Worm (Caenorhabditis elegans) whole organism, late embryonic: Measurements from ENCODE around the gene R07B7.6.

Experiments used
- F13H6.1 ChIP-seq: sonication (generic microtip); optimal IDR thresholded peaks from 2 replicates; lab custom pipeline; 2016; ENCODE audit warnings: missing genetic modification characterization, missing compliant biosample characterization
- T23F11.4 ChIP-seq: fragments of 200-800 bp; sonication (Bioruptor generic); optimal IDR thresholded peaks from 2 replicates; lab custom pipeline; 2018; ENCODE audit warnings: mild to moderate bottlenecking, missing genetic modification characterization, missing compliant biosample characterization
- ahr-1 ChIP-seq: sonication (generic microtip); optimal IDR thresholded peaks from 2 replicates; lab custom pipeline; 2016; ENCODE audit warnings: missing genetic modification characterization, missing compliant biosample characterization
- ceh-18 ChIP-seq: sonication (generic microtip); optimal IDR thresholded peaks from 2 replicates; lab custom pipeline; 2016; ENCODE audit warnings: missing genetic modification characterization, missing compliant biosample characterization
- ceh-19 ChIP-seq: fragments of 200-800 bp; sonication (Bioruptor generic); optimal IDR thresholded peaks from 2 replicates; lab custom pipeline; 2018; ENCODE audit warnings: mild to moderate bottlenecking, missing genetic modification characterization, missing compliant biosample characterization
- ceh-2 ChIP-seq: sonication (generic microtip); optimal IDR thresholded peaks from 2 replicates; lab custom pipeline; 2016; ENCODE audit warnings: missing genotype, missing genetic modification characterization, missing compliant biosample characterization
- ceh-24 ChIP-seq: sonication (generic microtip); optimal IDR thresholded peaks from 2 replicates; lab custom pipeline; 2016; ENCODE audit warnings: mild to moderate bottlenecking, missing genetic modification characterization, missing compliant biosample characterization
- ceh-30 ChIP-seq: fragments of 150-350 bp; optimal IDR thresholded peaks from 2 replicates; lab custom pipeline; 2014; ENCODE audit warnings: missing biosample characterization, missing genetic modification characterization
- ceh-31 ChIP-seq: sonication (generic microtip); optimal IDR thresholded peaks from 2 replicates; lab custom pipeline; 2016; ENCODE audit warnings: missing genetic modification characterization, missing compliant biosample characterization
- ceh-48 ChIP-seq: sonication (generic microtip); optimal IDR thresholded peaks from 2 replicates; lab custom pipeline; 2016; ENCODE audit warnings: missing genetic modification characterization, inconsistent platforms, missing compliant biosample characterization
- ceh-9 ChIP-seq: sonication (generic microtip); optimal IDR thresholded peaks from 2 replicates; lab custom pipeline; 2016; ENCODE audit warnings: mild to moderate bottlenecking, missing genetic modification characterization, inconsistent platforms, missing compliant biosample characterization
- dmd-4 ChIP-seq: sonication (generic microtip); optimal IDR thresholded peaks from 2 replicates; lab custom pipeline; 2016; ENCODE audit warnings: borderline replicate concordance, missing genetic modification characterization, missing compliant biosample characterization
- dve-1 ChIP-seq: sonication (generic microtip); optimal IDR thresholded peaks from 2 replicates; lab custom pipeline; 2017; ENCODE audit warnings: antibody characterized with exemption, mild to moderate bottlenecking, missing genetic modification characterization, missing compliant biosample characterization
- ets-4 ChIP-seq: sonication (generic microtip); optimal IDR thresholded peaks from 2 replicates; lab custom pipeline; 2016; ENCODE audit warnings: missing genetic modification characterization, missing compliant biosample characterization
- fkh-10 ChIP-seq: fragments of 150-350 bp; optimal IDR thresholded peaks from 2 replicates; lab custom pipeline; 2014; ENCODE audit warnings: missing biosample characterization, missing genetic modification reagents, missing genetic modification characterization
- fkh-6 ChIP-seq: sonication (generic microtip); optimal IDR thresholded peaks from 2 replicates; lab custom pipeline; 2016; ENCODE audit warnings: missing genetic modification characterization, missing compliant biosample characterization
- hlh-13 ChIP-seq: fragments of 200-800 bp; sonication (Bioruptor generic); optimal IDR thresholded peaks from 2 replicates; lab custom pipeline; 2018; ENCODE audit warnings: mild to moderate bottlenecking, missing genetic modification characterization, missing compliant biosample characterization
- hlh-6 ChIP-seq: sonication (generic microtip); optimal IDR thresholded peaks from 2 replicates; lab custom pipeline; 2016; ENCODE audit warnings: missing genotype, missing genetic modification characterization, missing compliant biosample characterization
- lin-11 ChIP-seq: fragments of 200-800 bp; sonication (Bioruptor generic); optimal IDR thresholded peaks from 2 replicates; lab custom pipeline; 2018; ENCODE audit warnings: mild to moderate bottlenecking, missing genetic modification characterization, missing compliant biosample characterization
- madf-2 ChIP-seq: sonication (generic microtip); optimal IDR thresholded peaks from 2 replicates; lab custom pipeline; 2017; ENCODE audit warnings: missing genetic modification characterization, missing compliant biosample characterization
- mec-3 ChIP-seq: sonication (generic microtip); optimal IDR thresholded peaks from 2 replicates; lab custom pipeline; 2016; ENCODE audit warnings: borderline replicate concordance, missing genetic modification characterization, missing compliant biosample characterization
- nfya-1 ChIP-seq: sonication (generic microtip); optimal IDR thresholded peaks from 2 replicates; lab custom pipeline; 2017; ENCODE audit warnings: missing genetic modification characterization, mild to moderate bottlenecking, missing compliant biosample characterization, antibody characterized with exemption, moderate library complexity
- nhr-232 ChIP-seq: sonication (generic microtip); optimal IDR thresholded peaks from 2 replicates; lab custom pipeline; 2016; ENCODE audit warnings: missing genetic modification characterization, missing compliant biosample characterization
- pax-1 ChIP-seq: fragments of 150-350 bp; optimal IDR thresholded peaks from 2 replicates; lab custom pipeline; 2014; ENCODE audit warnings: missing biosample characterization, missing genetic modification characterization
- pha-2 ChIP-seq: sonication (generic microtip); optimal IDR thresholded peaks from 2 replicates; lab custom pipeline; 2017; ENCODE audit warnings: mild to moderate bottlenecking, missing genetic modification characterization, missing compliant biosample characterization
- pqm-1 ChIP-seq: sonication (generic microtip); optimal IDR thresholded peaks from 2 replicates; lab custom pipeline; 2016; ENCODE audit warnings: missing genetic modification characterization, missing compliant biosample characterization
- ref-2 ChIP-seq: sonication (generic microtip); optimal IDR thresholded peaks from 2 replicates; lab custom pipeline; 2016; ENCODE audit warnings: missing genetic modification characterization, missing compliant biosample characterization
- sdc-2 ChIP-seq: sonication (generic microtip); optimal IDR thresholded peaks from 2 replicates; lab custom pipeline; 2016; ENCODE audit warnings: missing genotype, missing genetic modification characterization, missing compliant biosample characterization
- sox-4 ChIP-seq: sonication (generic microtip); optimal IDR thresholded peaks from 2 replicates; lab custom pipeline; 2017; ENCODE audit warnings: mild to moderate bottlenecking, missing genetic modification characterization, inconsistent platforms, missing compliant biosample characterization
- syd-9 ChIP-seq: sonication (generic microtip); optimal IDR thresholded peaks from 2 replicates; lab custom pipeline; 2016; ENCODE audit warnings: mild to moderate bottlenecking, missing genetic modification characterization, moderate library complexity, missing compliant biosample characterization
- tbx-2 ChIP-seq: sonication (generic microtip); optimal IDR thresholded peaks from 2 replicates; lab custom pipeline; 2016; ENCODE audit warnings: missing genetic modification characterization, missing compliant biosample characterization
- tbx-7 ChIP-seq: sonication (generic microtip); optimal IDR thresholded peaks from 2 replicates; lab custom pipeline; 2016; ENCODE audit warnings: missing genotype, missing genetic modification characterization, missing compliant biosample characterization
- ttx-3 ChIP-seq: sonication (generic microtip); optimal IDR thresholded peaks from 2 replicates; lab custom pipeline; 2016; ENCODE audit warnings: missing genetic modification reagents, missing genetic modification characterization, missing compliant biosample characterization
- unc-3 ChIP-seq, 2 experiments: fragments of 200-800 bp in 1 of 2; sonication (Bioruptor generic) in 1 of 2; sonication (generic microtip) in 1 of 2; conservative IDR thresholded peaks in 1 of 2; optimal IDR thresholded peaks in 1 of 2; 2 replicates each; pipeline versions ENCODE4 v1.3.6 to Lab custom; 2016 to 2022; ENCODE audit warnings: missing compliant biosample characterization in 2 of 2, missing genetic modification characterization in 2 of 2, missing genetic modification reagents in 1 of 2
- unc-42 ChIP-seq: sonication (generic microtip); optimal IDR thresholded peaks from 2 replicates; lab custom pipeline; 2016; ENCODE audit warnings: missing genotype, missing genetic modification characterization, missing compliant biosample characterization
- unc-86 ChIP-seq: sonication (generic microtip); optimal IDR thresholded peaks from 2 replicates; lab custom pipeline; 2016; ENCODE audit warnings: missing genetic modification characterization, missing compliant biosample characterization

The R07B7.6 gene

ce11 chrV:12106841-12107240 is 32.1 kb upstream of the R07B7.6 start, which contains the start of gene nhr-136:
Gene nhr-136, plus strand, starts transcription at chrV:12107141.
- TF ChIP-seq ceh-30 (tag; lab: Kevin White, UChicago): no peak
- no peak for TF ChIP-seq ceh-19 (GFP tag; lab: Kevin White, UChicago)
- TF ChIP-seq tbx-2 (tag; lab: Kevin White, UChicago): no peak
- TF ChIP-seq F13H6.1: no peak
- TF ChIP-seq unc-86 (tag; lab: Kevin White, UChicago): no peak
- TF ChIP-seq ets-4 (tag; lab: Kevin White, UChicago): no peak
- no peak for TF ChIP-seq madf-2 (tag; lab: Kevin White, UChicago)
- TF ChIP-seq sdc-2 (tag; lab: Kevin White, UChicago): no peak
- TF ChIP-seq hlh-13: no peak
- TF ChIP-seq dmd-4 (tag; lab: Kevin White, UChicago): no peak
- no peak for TF ChIP-seq nfya-1 (tag; lab: Kevin White, UChicago)
- no peak for TF ChIP-seq mec-3
- no peak for TF ChIP-seq pqm-1 (tag; lab: Kevin White, UChicago)
- no peak for TF ChIP-seq ceh-48 (tag; lab: Kevin White, UChicago)

ce11 chrV:12103920-12104319 is 29.1 kb upstream of the R07B7.6 start, which contains the start of gene nhr-153:
Gene nhr-153, plus strand, starts transcription at chrV:12104220.
- TF ChIP-seq unc-42 (tag; lab: Kevin White, UChicago) (no peak), ref-2 (tag; lab: Kevin White, UChicago) (no peak), ceh-19 (GFP tag; lab: Kevin White, UChicago) (no peak), pha-2 (no peak), mec-3 (no peak), dve-1 (no peak), T23F11.4 (GFP tag; lab: Kevin White, UChicago) (no peak), ets-4 (tag; lab: Kevin White, UChicago) (no peak), ceh-2 (no peak), nhr-232 (no peak)

- TF ChIP-seq dve-1: no peak
- no peak for TF ChIP-seq ceh-24
- no peak for TF ChIP-seq hlh-13
- TF ChIP-seq ceh-18 (tag; lab: Kevin White, UChicago): no peak
- TF ChIP-seq mec-3: no peak
- TF ChIP-seq ceh-19 (GFP tag; lab: Kevin White, UChicago): no peak
- no peak for TF ChIP-seq lin-11 (tag; lab: Kevin White, UChicago)
- TF ChIP-seq ref-2 (tag; lab: Kevin White, UChicago): no peak
- no peak for TF ChIP-seq pax-1 (tag; lab: Kevin White, UChicago)
- no peak for TF ChIP-seq ceh-31 (tag; lab: Kevin White, UChicago)
- no peak for TF ChIP-seq ceh-48 (tag; lab: Kevin White, UChicago)
- TF ChIP-seq sox-4 (tag; lab: Kevin White, UChicago): no peak
- no peak for TF ChIP-seq tbx-7
- TF ChIP-seq F13H6.1: no peak
- TF ChIP-seq ttx-3 (tag; lab: Kevin White, UChicago): no peak
- no peak for TF ChIP-seq nhr-232
- TF ChIP-seq ahr-1 (tag; lab: Kevin White, UChicago): no peak
- TF ChIP-seq madf-2 (tag; lab: Kevin White, UChicago): no peak
- no peak for TF ChIP-seq ceh-9 (tag; lab: Kevin White, UChicago)
Observed at ce11 chrV:12100794-12101343, 26.1 kb upstream of the R07B7.6 start, which contains the start of gene nhr-154. Gene nhr-154, plus strand, starts transcription at chrV:12101293.

- TF ChIP-seq unc-3 (GFP tag; conservative IDR thresholded peaks at IDR 0.05; lab: Robert Waterston, UW): no peak
- no peak for TF ChIP-seq unc-3 (tag; optimal IDR thresholded peaks at IDR 0.05; lab: Kevin White, UChicago)
- TF ChIP-seq syd-9 (tag; lab: Kevin White, UChicago): no peak
- no peak for TF ChIP-seq fkh-6
- no peak for TF ChIP-seq fkh-10 (GFP tag; lab: Kevin White, UChicago)
- TF ChIP-seq hlh-6 (tag; lab: Kevin White, UChicago): no peak
- TF ChIP-seq sox-4 (tag; lab: Kevin White, UChicago): no peak
Observed at ce11 chrV:12098123-12098522, 23.3 kb upstream of the R07B7.6 start, which contains the start of gene nhr-209. Gene nhr-209, plus strand, starts transcription at chrV:12098149.
